Worm (Caenorhabditis elegans) whole organism, L4 larva: ENCODE data around the gene tdo-2.
A peak's percentile ranks its signal among the peaks of the same experiment; 100 is the strongest.

Experiments used
- F26F4.8 ChIP-seq: fragments of 200-800 bp; sonication (Bioruptor generic); conservative IDR thresholded peaks from 2 replicates; pipeline ENCODE4 v1.3.6; 2022; ENCODE audit warnings: missing genetic modification characterization, missing compliant biosample characterization
- F37D6.2 ChIP-seq: sonication (generic microtip); optimal IDR thresholded peaks from 2 replicates; lab custom pipeline; 2016; ENCODE audit warnings: mild to moderate bottlenecking, missing genetic modification characterization, missing compliant biosample characterization
- R02D3.7 ChIP-seq: fragments of 150-350 bp; sonication (generic microtip); optimal IDR thresholded peaks from 3 replicates; lab custom pipeline; 2014; ENCODE audit warnings: missing biosample characterization, missing genetic modification characterization
- T20F7.1 ChIP-seq: fragments of 200-800 bp; sonication (Bioruptor generic); optimal IDR thresholded peaks from 2 replicates; lab custom pipeline; 2018; ENCODE audit warnings: mild to moderate bottlenecking, missing genetic modification characterization, missing compliant biosample characterization
- Y48G9A.11 ChIP-seq: fragments of 200-800 bp; sonication (Bioruptor generic); IDR thresholded peaks from 2 replicates; pipeline ENCODE4 v1.3.6; 2022; ENCODE audit warnings: missing genetic modification reagents, missing genetic modification characterization, missing compliant biosample characterization
- Y5F2A.4 ChIP-seq: fragments of 200-800 bp; sonication (Bioruptor generic); optimal IDR thresholded peaks from 2 replicates; lab custom pipeline; 2018; ENCODE audit warnings: mild to moderate bottlenecking, missing genetic modification characterization, missing compliant biosample characterization
- ama-1 ChIP-seq: fragments of 150-350 bp; optimal IDR thresholded peaks from 2 replicates; lab custom pipeline; 2014; ENCODE audit warnings: inconsistent platforms, mixed read lengths
- arid-1 ChIP-seq: fragments of 200-800 bp; sonication (Bioruptor generic); conservative IDR thresholded peaks from 2 replicates; pipeline ENCODE4 v1.3.6; 2022; ENCODE audit warnings: missing genetic modification reagents, missing genetic modification characterization, missing compliant biosample characterization
- attf-4 ChIP-seq: sonication (generic microtip); optimal IDR thresholded peaks from 3 replicates; lab custom pipeline; 2017; ENCODE audit warnings: missing biosample characterization, missing genetic modification characterization
- ceh-28 ChIP-seq: fragments of 150-350 bp; optimal IDR thresholded peaks from 2 replicates; lab custom pipeline; 2014; ENCODE audit warnings: missing biosample characterization, missing genetic modification reagents, missing genetic modification characterization
- ceh-32 ChIP-seq: sonication (generic microtip); optimal IDR thresholded peaks from 2 replicates; lab custom pipeline; 2016; ENCODE audit warnings: mild to moderate bottlenecking, missing genetic modification characterization, missing compliant biosample characterization; ENCODE audit not compliant: poor library complexity
- ctbp-1 ChIP-seq: fragments of 200-800 bp; sonication (Bioruptor generic); IDR thresholded peaks from 2 replicates; pipeline ENCODE4 v1.3.6; 2022; ENCODE audit warnings: missing genetic modification reagents, missing genetic modification characterization, missing compliant biosample characterization
- daf-12 ChIP-seq: fragments of 150-350 bp; optimal IDR thresholded peaks from 2 replicates; lab custom pipeline; 2014; ENCODE audit warnings: missing biosample characterization, missing genetic modification reagents, missing genetic modification characterization
- daf-8 ChIP-seq: fragments of 200-800 bp; sonication (Bioruptor generic); IDR thresholded peaks from 2 replicates; pipeline ENCODE4 v1.3.6; 2022; ENCODE audit warnings: missing genetic modification characterization, missing compliant biosample characterization
- dmd-6 ChIP-seq: fragments of 200-800 bp; sonication (Bioruptor generic); IDR thresholded peaks from 2 replicates; pipeline ENCODE4 v1.3.6; 2022; ENCODE audit warnings: missing genetic modification reagents, missing genetic modification characterization, missing compliant biosample characterization
- dmd-8 ChIP-seq: fragments of 200-800 bp; sonication (Bioruptor generic); IDR thresholded peaks from 2 replicates; pipeline ENCODE4 v1.3.6; 2022; ENCODE audit warnings: missing genetic modification characterization, missing compliant biosample characterization
- dmd-9 ChIP-seq: fragments of 200-800 bp; sonication (Bioruptor generic); IDR thresholded peaks from 2 replicates; pipeline ENCODE4 v1.3.6; 2022; ENCODE audit warnings: missing genetic modification reagents, missing genetic modification characterization, missing compliant biosample characterization
- dpl-1 ChIP-seq: fragments of 150-350 bp; optimal IDR thresholded peaks from 2 replicates; lab custom pipeline; 2014; ENCODE audit warnings: missing biosample characterization, missing genetic modification reagents, missing genetic modification characterization
- egl-43 ChIP-seq: fragments of 200-800 bp; sonication (Bioruptor generic); IDR thresholded peaks from 2 replicates; pipeline ENCODE4 v1.3.6; 2022; ENCODE audit warnings: missing genetic modification reagents, missing genetic modification characterization, missing compliant biosample characterization
- hif-1 ChIP-seq, 2 experiments: sonication (generic microtip); optimal IDR thresholded peaks; 2 replicates each; lab custom pipeline; 2016 to 2017; ENCODE audit warnings: missing compliant biosample characterization in 2 of 2, missing genetic modification characterization in 2 of 2, missing genetic modification reagents in 2 of 2, missing genotype in 2 of 2, mild to moderate bottlenecking in 1 of 2
- hmg-1.1 ChIP-seq: fragments of 200-800 bp; sonication (Bioruptor generic); IDR thresholded peaks from 2 replicates; pipeline ENCODE4 v1.3.6; 2022; ENCODE audit warnings: missing genetic modification reagents, missing genetic modification characterization, missing compliant biosample characterization
- lin-1 ChIP-seq: fragments of 200-800 bp; sonication (Bioruptor generic); IDR thresholded peaks from 2 replicates; pipeline ENCODE4 v1.3.6; 2022; ENCODE audit warnings: missing genetic modification reagents, missing genetic modification characterization, missing compliant biosample characterization
- lin-13 ChIP-seq: fragments of 150-350 bp; optimal IDR thresholded peaks from 2 replicates; lab custom pipeline; 2014; ENCODE audit warnings: missing biosample characterization, missing genetic modification reagents, missing genetic modification characterization
- lin-29 ChIP-seq: fragments of 200-800 bp; sonication (Bioruptor generic); IDR thresholded peaks from 2 replicates; pipeline ENCODE4 v1.3.6; 2022; ENCODE audit warnings: missing genetic modification reagents, missing genetic modification characterization, missing compliant biosample characterization
- lin-39 ChIP-seq: fragments of 150-350 bp; optimal IDR thresholded peaks from 2 replicates; lab custom pipeline; 2014; ENCODE audit warnings: missing biosample characterization, missing genetic modification reagents, missing genetic modification characterization
- lir-3 ChIP-seq: sonication (generic microtip); optimal IDR thresholded peaks from 2 replicates; lab custom pipeline; 2016; ENCODE audit warnings: mild to moderate bottlenecking, missing genetic modification characterization, missing compliant biosample characterization
- madf-9 ChIP-seq: fragments of 200-800 bp; sonication (Bioruptor generic); conservative IDR thresholded peaks from 2 replicates; pipeline ENCODE4 v1.3.6; 2022; ENCODE audit warnings: missing genetic modification reagents, missing genetic modification characterization, missing compliant biosample characterization
- mes-2 ChIP-seq: sonication (generic microtip); optimal IDR thresholded peaks from 2 replicates; lab custom pipeline; 2016; ENCODE audit warnings: missing genotype, mild to moderate bottlenecking, missing genetic modification characterization, missing compliant biosample characterization; ENCODE audit not compliant: poor library complexity, severe bottlenecking
- mxl-2 ChIP-seq: fragments of 200-800 bp; sonication (Bioruptor generic); conservative IDR thresholded peaks from 2 replicates; pipeline ENCODE4 v1.3.6; 2022; ENCODE audit warnings: missing genetic modification reagents, missing genetic modification characterization, missing compliant biosample characterization
- nhr-11 ChIP-seq: fragments of 150-350 bp; optimal IDR thresholded peaks from 2 replicates; lab custom pipeline; 2014; ENCODE audit warnings: missing biosample characterization, missing genetic modification characterization
- nhr-237 ChIP-seq: sonication (generic microtip); optimal IDR thresholded peaks from 2 replicates; lab custom pipeline; 2017; ENCODE audit warnings: missing biosample characterization, missing genetic modification characterization
- nhr-28 ChIP-seq: fragments of 150-350 bp; optimal IDR thresholded peaks from 2 replicates; lab custom pipeline; 2014; ENCODE audit warnings: missing biosample characterization, missing genetic modification characterization
- nhr-6 ChIP-seq: fragments of 150-350 bp; optimal IDR thresholded peaks from 2 replicates; lab custom pipeline; 2014; ENCODE audit warnings: missing biosample characterization, missing genetic modification characterization
- pha-4 ChIP-seq, 2 experiments: fragments of 150-350 bp in 1 of 2; fragments of 200-800 bp in 1 of 2; sonication (Bioruptor generic) in 1 of 2; IDR thresholded peaks in 1 of 2; optimal IDR thresholded peaks in 1 of 2; 2 replicates each; pipeline versions ENCODE4 v1.3.6 to Lab custom; 2014 to 2022; ENCODE audit warnings: missing genetic modification characterization in 2 of 2, missing genetic modification reagents in 2 of 2, missing biosample characterization in 1 of 2, missing compliant biosample characterization in 1 of 2
- saeg-2 ChIP-seq: fragments of 200-800 bp; sonication (Bioruptor generic); IDR thresholded peaks from 2 replicates; pipeline ENCODE4 v1.3.6; 2022; ENCODE audit warnings: missing genetic modification reagents, missing genetic modification characterization, missing compliant biosample characterization
- set-16 ChIP-seq: fragments of 200-800 bp; sonication (Bioruptor generic); IDR thresholded peaks from 2 replicates; pipeline ENCODE4 v1.3.6; 2022; ENCODE audit warnings: missing genetic modification reagents, missing genetic modification characterization, missing compliant biosample characterization
- snpc-4 ChIP-seq: fragments of 150-350 bp; optimal IDR thresholded peaks from 2 replicates; lab custom pipeline; 2014; ENCODE audit warnings: missing biosample characterization, missing genetic modification characterization
- spr-1 ChIP-seq: sonication (generic microtip); optimal IDR thresholded peaks from 2 replicates; lab custom pipeline; 2016; ENCODE audit warnings: mild to moderate bottlenecking, missing genetic modification characterization, missing compliant biosample characterization
- tra-1 ChIP-seq: fragments of 200-800 bp; sonication (Bioruptor generic); IDR thresholded peaks from 2 replicates; pipeline ENCODE4 v1.3.6; 2022; ENCODE audit warnings: missing genetic modification reagents, missing genetic modification characterization, missing compliant biosample characterization
- unc-130 ChIP-seq: sonication (generic microtip); optimal IDR thresholded peaks from 2 replicates; lab custom pipeline; 2016; ENCODE audit warnings: missing genetic modification reagents, missing genetic modification characterization, missing compliant biosample characterization
- unc-39 ChIP-seq: sonication (generic microtip); optimal IDR thresholded peaks from 2 replicates; lab custom pipeline; 2017; ENCODE audit warnings: missing biosample characterization, missing genetic modification characterization
- unc-62 ChIP-seq, 3 experiments: fragments of 150-350 bp in 1 of 3; sonication (generic microtip); optimal IDR thresholded peaks in 2 of 3; peaks in 1 of 3; 1 replicate in 1 of 3; 2 replicates in 2 of 3; lab custom pipeline; 2014 to 2017; ENCODE audit warnings: missing biosample characterization in 3 of 3, missing genetic modification characterization in 3 of 3, missing genetic modification reagents in 3 of 3, missing genotype in 1 of 3

tdo-2 gene

ce11 chrIII:5943368-5944180 lies 23.8 kb upstream of the tdo-2 start (continued):
- TF ChIP-seq unc-62 (GFP tag; optimal IDR thresholded peaks at IDR 0.05 in 1 of 2; lab: Kevin White, UChicago) = peak in 1 of 2 experiments; percentile 90
- no peak for TF ChIP-seq unc-62 (tag; optimal IDR thresholded peaks at IDR 0.05; lab: Kevin White, UChicago)
- TF ChIP-seq ama-1 = peak; percentile 96
- no peak for TF ChIP-seq R02D3.7 (tag; lab: Kevin White, UChicago)
- TF ChIP-seq spr-1 = peak; percentile 46
- peak; percentile 46 for TF ChIP-seq attf-4
- TF ChIP-seq lin-13 (GFP tag; lab: Kevin White, UChicago) = peak; percentile 79
- TF ChIP-seq ceh-32 = no peak
- peak; percentile 39 for TF ChIP-seq Y5F2A.4 (GFP tag; lab: Kevin White, UChicago)
- no peak for TF ChIP-seq daf-8 (GFP tag; lab: Robert Waterston, UW)
- TF ChIP-seq arid-1 (GFP tag; lab: Robert Waterston, UW) = peak; percentile 68
- TF ChIP-seq daf-12 (tag; lab: Kevin White, UChicago) = no peak
- no peak for TF ChIP-seq nhr-6 (tag; lab: Kevin White, UChicago)
- peak; percentile 48; the same call in 1 of the 2 replicates for TF ChIP-seq pha-4 (GFP tag; IDR thresholded peaks at IDR 0.05; lab: Robert Waterston, UW)
- peak; percentile 31 for TF ChIP-seq pha-4 (tag; optimal IDR thresholded peaks at IDR 0.05; lab: Kevin White, UChicago)
- no peak for TF ChIP-seq tra-1 (GFP tag; lab: Robert Waterston, UW)
- peak; percentile 38 for TF ChIP-seq lir-3 (tag; lab: Kevin White, UChicago)
- TF ChIP-seq, all 104 proteins: peak for 59

ce11 chrIII:5942104-5942503 lies 22.3 kb upstream of the tdo-2 start:
- TF ChIP-seq pha-4 (GFP tag; IDR thresholded peaks at IDR 0.05; lab: Robert Waterston, UW) = peak; percentile 5; the same call in 1 of the 2 replicates
- TF ChIP-seq pha-4 (tag; optimal IDR thresholded peaks at IDR 0.05; lab: Kevin White, UChicago) = no peak
- 0 out of 2 replicates have a peak, but pooled peaks have one; percentile 10 for TF ChIP-seq set-16
- TF ChIP-seq ctbp-1 (GFP tag; lab: Robert Waterston, UW) = 0 out of 2 replicates have a peak, but pooled peaks have one; percentile 6
- 0 out of 2 replicates have a peak, but pooled peaks have one; percentile 13 for TF ChIP-seq hmg-1.1 (GFP tag; lab: Robert Waterston, UW)
- no peak; the same call in 1 of the 2 replicates for TF ChIP-seq madf-9 (GFP tag; lab: Robert Waterston, UW)
- TF ChIP-seq egl-43 (GFP tag; lab: Robert Waterston, UW) = peak; percentile 52; the same call in 1 of the 2 replicates
- no peak for TF ChIP-seq ceh-28
- TF ChIP-seq nhr-11 (tag; lab: Kevin White, UChicago) = no peak
- TF ChIP-seq, all 104 proteins: peak for 5

- TF ChIP-seq ceh-32 (no peak), dmd-6 (peak; percentile 56; the same call in 1 of the 2 replicates), T20F7.1 (GFP tag; lab: Kevin White, UChicago) (peak; percentile 44), nhr-28 (tag; lab: Kevin White, UChicago) (peak; percentile 67), nhr-237 (tag; lab: Kevin White, UChicago) (no peak), set-16 (peak; percentile 5; the same call in 1 of the 2 replicates), saeg-2 (no peak), dmd-9 (no peak), unc-39 (no peak), F37D6.2 (tag; lab: Kevin White, UChicago) (no peak), ceh-28 (peak; percentile 88), arid-1 (GFP tag; lab: Robert Waterston, UW) (peak; percentile 50; the same call in 1 of the 2 replicates), dmd-8 (GFP tag; lab: Robert Waterston, UW) (peak; percentile 30; the same call in 1 of the 2 replicates), hif-1 (tag; optimal IDR thresholded peaks at IDR 0.05; lab: Kevin White, UChicago) (peak in 1 of 2 experiments; percentile 62), lin-29 (GFP tag; lab: Robert Waterston, UW) (no peak; the same call in 1 of the 2 replicates), lin-1 (GFP tag; lab: Robert Waterston, UW) (no peak; the same call in 1 of the 2 replicates), snpc-4 (tag; lab: Kevin White, UChicago) (no peak), mes-2 (tag; lab: Kevin White, UChicago) (peak; percentile 60), lin-39 (tag; lab: Kevin White, UChicago) (no peak), lin-13 (GFP tag; lab: Kevin White, UChicago) (peak; percentile 45), unc-130 (GFP tag; lab: Kevin White, UChicago) (no peak), Y48G9A.11 (GFP tag; lab: Robert Waterston, UW) (no peak), daf-8 (GFP tag; lab: Robert Waterston, UW) (no peak), F26F4.8 (GFP tag; lab: Robert Waterston, UW) (no peak), hmg-1.1 (GFP tag; lab: Robert Waterston, UW) (peak; percentile 72), dpl-1 (GFP tag; lab: Kevin White, UChicago) (no peak), Y5F2A.4 (GFP tag; lab: Kevin White, UChicago) (no peak), mxl-2 (GFP tag; lab: Robert Waterston, UW) (0 out of 2 replicates have a peak, but pooled peaks have one; percentile 28)
Observed at ce11 chrIII:5940525-5940974, 20.8 kb upstream of the tdo-2 start.
